Fruit fly (Drosophila melanogaster): ENCODE measurements around the gene CG43993.

DNA sequence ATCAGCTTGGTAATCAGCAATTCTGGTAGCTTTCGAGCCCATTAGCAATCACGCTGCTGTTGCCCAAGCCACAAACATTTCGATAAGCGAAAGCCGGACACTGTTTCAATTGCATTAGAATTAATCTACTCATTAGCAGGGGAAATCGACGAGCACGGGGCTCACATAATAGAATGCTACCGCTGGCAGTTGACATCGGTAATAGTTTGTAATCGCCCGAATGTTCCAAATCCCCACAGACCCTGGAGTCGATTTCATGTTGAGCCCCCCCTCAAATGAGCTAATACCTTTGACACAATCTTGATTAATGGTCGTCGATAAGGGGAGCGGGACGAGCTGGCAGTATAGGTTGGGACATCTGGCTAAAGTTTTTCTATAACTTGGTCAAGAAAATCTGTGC is 25.2 kb downstream of the CG43993 start:
- TF ChIP-seq EcR (GFP tag; optimal IDR thresholded peaks at IDR 0.05) (no peak), CG8478 (optimal IDR thresholded peaks at IDR 0.05) (no peak), psq (optimal IDR thresholded peaks at IDR 0.05) (no peak), pan (optimal IDR thresholded peaks at IDR 0.05) (no peak), Dll (optimal IDR thresholded peaks at IDR 0.05) (no peak), usp (GFP tag; optimal IDR thresholded peaks at IDR 0.05) (no peak)
